Worm (Caenorhabditis elegans): Measurements from ENCODE around the gene cnp-3.

The cnp-3 gene

ce11 chrX:17140447-17140846 lies 2.5 kb upstream of the cnp-3 start (continued):
- TF ChIP-seq hlh-4 (tag; optimal IDR thresholded peaks at IDR 0.05) (no peak), mdl-1 (tag; optimal IDR thresholded peaks at IDR 0.05) (no peak), pag-3 (tag; optimal IDR thresholded peaks at IDR 0.05; ENCODE audit: borderline replicate concordance, insufficient read depth) (no peak), elt-2 (tag; optimal IDR thresholded peaks at IDR 0.05) (peak; percentile 74), nhr-12 (tag; optimal IDR thresholded peaks at IDR 0.05) (no peak), mab-9 (GFP tag; IDR thresholded peaks at IDR 0.05) (no peak), nhr-77 (tag; optimal IDR thresholded peaks at IDR 0.05) (no peak), snu-23 (GFP tag; optimal IDR thresholded peaks at IDR 0.05) (no peak), ztf-11 (tag; optimal IDR thresholded peaks at IDR 0.05) (no peak), zip-4 (GFP tag; optimal IDR thresholded peaks at IDR 0.05) (no peak), elt-3 (tag; optimal IDR thresholded peaks at IDR 0.05) (no peak), nhr-71 (tag; optimal IDR thresholded peaks at IDR 0.05) (peak; percentile 20), unc-130 (tag; optimal IDR thresholded peaks at IDR 0.05) (no peak), pqm-1 (tag; optimal IDR thresholded peaks at IDR 0.05) (peak; percentile 34), rnt-1 (tag; optimal IDR thresholded peaks at IDR 0.05) (no peak), grh-1 (GFP tag; IDR thresholded peaks at IDR 0.05) (no peak), Y116A8C.19 (tag; optimal IDR thresholded peaks at IDR 0.05; ENCODE audit: borderline replicate concordance) (no peak), lin-35 (GFP tag; optimal IDR thresholded peaks at IDR 0.05) (no peak)

ce11 chrX:17139204-17139780 lies 1.4 kb upstream of the cnp-3 start:
- TF ChIP-seq zip-4 (GFP tag; optimal IDR thresholded peaks at IDR 0.05) = no peak
- TF ChIP-seq lin-35 (GFP tag; optimal IDR thresholded peaks at IDR 0.05) = peak in 1 of 2 experiments; percentile 49
- TF ChIP-seq unc-130 (tag; optimal IDR thresholded peaks at IDR 0.05) = no peak
- no peak for TF ChIP-seq lin-13 (GFP tag; optimal IDR thresholded peaks at IDR 0.05)
- no peak for TF ChIP-seq fkh-4 (tag; optimal IDR thresholded peaks at IDR 0.05; ENCODE audit: borderline replicate concordance)
- TF ChIP-seq nhr-71 (tag; optimal IDR thresholded peaks at IDR 0.05) = peak; percentile 21
- TF ChIP-seq nhr-90 (tag; optimal IDR thresholded peaks at IDR 0.05; ENCODE audit: poor library complexity) = peak; percentile 29
- TF ChIP-seq nhr-77 (tag; optimal IDR thresholded peaks at IDR 0.05) = no peak
- peak; percentile 61 for TF ChIP-seq nhr-20 (tag; optimal IDR thresholded peaks at IDR 0.05)
- TF ChIP-seq ets-5 (GFP tag; IDR thresholded peaks at IDR 0.05) = no peak
- TF ChIP-seq efl-1 (optimal IDR thresholded peaks at IDR 0.05) = no peak
- TF ChIP-seq efl-1 (GFP tag; optimal IDR thresholded peaks at IDR 0.05 in 1 of 2) = peak in 1 of 2 experiments; percentile 16
- TF ChIP-seq elt-2 (tag; optimal IDR thresholded peaks at IDR 0.05) = peak; percentile 86

- TF ChIP-seq lsy-2 (tag; optimal IDR thresholded peaks at IDR 0.05) (no peak), unc-86 (tag; optimal IDR thresholded peaks at IDR 0.05) (no peak), lin-13 (GFP tag; optimal IDR thresholded peaks at IDR 0.05) (peak; percentile 4), fkh-4 (tag; optimal IDR thresholded peaks at IDR 0.05; ENCODE audit: borderline replicate concordance) (no peak), mep-1 (tag; optimal IDR thresholded peaks at IDR 0.05) (peak; percentile 10), zag-1 (tag; optimal IDR thresholded peaks at IDR 0.05) (no peak), ceh-90 (tag; optimal IDR thresholded peaks at IDR 0.05) (no peak), ama-1 (optimal IDR thresholded peaks at IDR 0.05) (peak; percentile 11), C16A3.4 (tag; optimal IDR thresholded peaks at IDR 0.05) (no peak), rnt-1 (tag; optimal IDR thresholded peaks at IDR 0.05) (no peak), pax-3 (tag; optimal IDR thresholded peaks at IDR 0.05) (no peak), dpl-1 (GFP tag; optimal IDR thresholded peaks at IDR 0.05) (no peak), nhr-85 (tag) (peak; percentile 54), pag-3 (tag; optimal IDR thresholded peaks at IDR 0.05; ENCODE audit: borderline replicate concordance, insufficient read depth) (no peak), tlp-1 (tag; optimal IDR thresholded peaks at IDR 0.05) (no peak), elt-2 (tag; optimal IDR thresholded peaks at IDR 0.05) (peak; percentile 70), nhr-12 (tag; optimal IDR thresholded peaks at IDR 0.05) (no peak), nhr-90 (tag; optimal IDR thresholded peaks at IDR 0.05; ENCODE audit: poor library complexity) (peak; percentile 37), egl-13 (tag; optimal IDR thresholded peaks at IDR 0.05) (no peak), skn-1 (tag; optimal IDR thresholded peaks at IDR 0.05) (peak; percentile 28), nhr-20 (tag; optimal IDR thresholded peaks at IDR 0.05) (peak; percentile 2), mab-9 (GFP tag; IDR thresholded peaks at IDR 0.05) (no peak), nhr-71 (tag; optimal IDR thresholded peaks at IDR 0.05) (peak; percentile 22), fkh-8 (tag; optimal IDR thresholded peaks at IDR 0.05) (no peak), fos-1 (tag; optimal IDR thresholded peaks at IDR 0.05) (no peak), lin-35 (GFP tag; optimal IDR thresholded peaks at IDR 0.05) (peak in 1 of 2 experiments; percentile 31), ceh-88 (GFP tag; IDR thresholded peaks at IDR 0.05) (no peak)
Observed at ce11 chrX:17135704-17136103, 2.2 kb downstream of the cnp-3 start.

Measured in whole organism, L1 larva.